Fruit fly (Drosophila melanogaster) whole organism: ENCODE measurements around the gene CG33689.

ENCODE experiments used
- EcR ChIP-seq, 2 experiments: fragments of >200 bp; optimal IDR thresholded peaks; 2 replicates each; lab custom pipeline; 2017; ENCODE audit warnings: missing biosample characterization in 2 of 2, missing genetic modification characterization in 2 of 2, missing genetic modification reagents in 2 of 2
- pan ChIP-seq: fragments of >200 bp; optimal IDR thresholded peaks from 2 replicates; lab custom pipeline; 2017

DNA sequence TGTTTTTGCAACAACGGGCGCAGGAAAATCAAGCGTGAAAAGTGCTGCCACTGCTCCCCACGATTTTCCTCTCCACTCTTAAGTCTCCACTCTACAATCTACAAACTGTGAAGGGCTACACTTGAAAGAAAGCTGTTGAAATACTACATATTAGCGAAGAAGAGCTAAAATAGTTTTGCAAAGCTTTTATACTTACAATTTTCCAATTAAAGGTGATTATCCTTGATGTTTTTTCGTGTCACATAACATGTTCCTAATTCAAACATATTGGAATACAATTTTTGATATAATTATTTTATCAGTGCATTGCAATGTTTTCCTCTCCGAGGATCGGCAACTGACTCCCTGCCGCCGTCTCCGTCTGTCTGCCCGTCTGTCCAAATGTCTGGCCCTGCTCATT, 17.9 kb downstream of the CG33689 start:
- TF ChIP-seq pan (lab: Kevin White, UChicago) = no peak
- no peak for TF ChIP-seq EcR (GFP tag; optimal IDR thresholded peaks at IDR 0.05; lab: Kevin White, UChicago)
